Fruit fly (Drosophila melanogaster): ENCODE measurements around the gene CG8312.

dm6 chr3R:9594251-9594581 is 3.1 kb downstream of the CG8312 start:
- no peak for TF ChIP-seq CG10348 (GFP tag; IDR thresholded peaks at IDR 0.05)
- TF ChIP-seq CG8159 (tag; optimal IDR thresholded peaks at IDR 0.05): peak; percentile 63
- TF ChIP-seq CG13204 (GFP tag; optimal IDR thresholded peaks at IDR 0.05): no peak
- TF ChIP-seq EcR (GFP tag; optimal IDR thresholded peaks at IDR 0.05): no peak
- no peak for TF ChIP-seq CG17806 (tag; optimal IDR thresholded peaks at IDR 0.05)
- TF ChIP-seq Snoo (tag; optimal IDR thresholded peaks at IDR 0.05): no peak
- TF ChIP-seq D1 (tag; optimal IDR thresholded peaks at IDR 0.05): no peak

Measured in whole organism, pupa.